Fruit fly (Drosophila melanogaster): Measurements from ENCODE around the gene jub.

DNA sequence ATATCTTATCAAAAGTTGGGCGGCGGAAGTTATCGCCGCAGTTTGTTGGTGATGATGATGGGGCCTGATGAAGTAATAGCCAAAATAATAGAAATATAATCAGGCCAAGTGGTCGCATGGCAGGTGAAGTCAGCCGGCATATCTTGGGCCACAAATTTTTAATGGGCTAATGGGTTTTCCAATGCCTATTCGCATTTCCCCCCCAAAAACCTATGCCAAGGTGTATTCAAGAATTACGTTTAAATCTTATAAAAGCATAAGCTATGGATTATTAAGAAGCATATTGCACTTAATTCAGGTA lies 12.0 kb downstream of the jub start:
- TF ChIP-seq Stat92E (GFP tag; optimal IDR thresholded peaks at IDR 0.05): no peak
- TF ChIP-seq slbo (GFP tag; IDR thresholded peaks at IDR 0.05): no peak
- no peak for TF ChIP-seq TFAM (GFP tag; optimal IDR thresholded peaks at IDR 0.05)
- TF ChIP-seq CG3838 (GFP tag; optimal IDR thresholded peaks at IDR 0.05): no peak
- TF ChIP-seq CG10209 (GFP tag; optimal IDR thresholded peaks at IDR 0.05): no peak
- no peak for TF ChIP-seq CG16779 (GFP tag; IDR thresholded peaks at IDR 0.05)
- TF ChIP-seq Xrp1 (GFP tag; IDR thresholded peaks at IDR 0.05): no peak

Measured in whole organism, embryonic.